Worm (Caenorhabditis elegans): ENCODE data around the gene gphr-1.

DNA sequence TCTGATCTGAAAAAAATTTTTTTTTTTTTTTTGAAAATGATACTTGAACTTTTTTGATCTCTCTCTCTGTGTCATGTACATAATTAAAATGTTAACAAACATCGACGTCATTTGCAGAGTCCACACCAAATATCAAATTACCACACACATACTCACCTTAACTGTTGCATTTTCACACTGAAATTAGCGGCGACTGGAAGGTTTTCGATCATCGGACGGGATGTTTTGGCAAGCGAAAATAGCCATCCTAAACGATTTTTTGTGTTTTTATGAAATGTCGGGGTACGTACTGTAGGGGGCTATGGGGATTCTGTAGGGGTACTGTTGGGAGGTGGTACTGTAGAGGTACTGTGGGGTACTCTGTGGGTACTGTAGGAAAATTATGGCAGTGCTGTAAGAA lies 20.7 kb upstream of the gphr-1 start:
- TF ChIP-seq lin-13 (GFP tag; optimal IDR thresholded peaks at IDR 0.05) (no peak), Y48G9A.11 (GFP tag; IDR thresholded peaks at IDR 0.05) (no peak), lir-3 (tag; optimal IDR thresholded peaks at IDR 0.05) (no peak), ztf-7 (tag; optimal IDR thresholded peaks at IDR 0.05) (no peak), ceh-82 (tag; optimal IDR thresholded peaks at IDR 0.05) (no peak), nhr-76 (tag; optimal IDR thresholded peaks at IDR 0.05) (no peak), nhr-42 (GFP tag; IDR thresholded peaks at IDR 0.05) (no peak), nhr-237 (tag; optimal IDR thresholded peaks at IDR 0.05) (no peak), unc-39 (tag; optimal IDR thresholded peaks at IDR 0.05) (no peak), rbr-2 (tag; optimal IDR thresholded peaks at IDR 0.05) (no peak), arid-1 (GFP tag; conservative IDR thresholded peaks at IDR 0.05) (no peak)
